Worm (Caenorhabditis elegans): ENCODE measurements around the gene dhs-15.

dhs-15 gene

DNA sequence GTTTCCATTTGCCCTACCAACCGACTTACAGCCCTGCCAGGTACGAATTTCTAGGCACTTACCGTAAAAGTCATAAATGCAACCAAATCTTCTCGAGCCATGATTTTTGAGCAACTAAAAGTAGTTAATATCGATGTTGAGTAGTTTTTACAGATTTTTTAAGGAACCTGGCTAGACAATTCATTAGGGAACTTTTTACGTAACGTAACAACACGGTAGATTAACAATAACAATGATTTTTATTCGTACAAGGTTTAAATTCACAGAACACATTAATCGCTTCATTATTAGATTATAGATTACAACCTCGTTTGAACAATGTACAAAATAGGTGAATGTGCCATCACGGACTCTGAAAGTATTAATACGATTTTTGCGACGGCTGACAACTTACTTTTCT lies 16.6 kb downstream of the dhs-15 start, which contains the start of gene srx-26:
TSS of gene srx-26 (minus strand) at position 101 of the 400 bp plus-strand sequence.
- TF ChIP-seq elt-2 (tag; optimal IDR thresholded peaks at IDR 0.05) (no peak), tbx-2 (tag; optimal IDR thresholded peaks at IDR 0.05) (no peak), ama-1 (optimal IDR thresholded peaks at IDR 0.05) (no peak)

DNA sequence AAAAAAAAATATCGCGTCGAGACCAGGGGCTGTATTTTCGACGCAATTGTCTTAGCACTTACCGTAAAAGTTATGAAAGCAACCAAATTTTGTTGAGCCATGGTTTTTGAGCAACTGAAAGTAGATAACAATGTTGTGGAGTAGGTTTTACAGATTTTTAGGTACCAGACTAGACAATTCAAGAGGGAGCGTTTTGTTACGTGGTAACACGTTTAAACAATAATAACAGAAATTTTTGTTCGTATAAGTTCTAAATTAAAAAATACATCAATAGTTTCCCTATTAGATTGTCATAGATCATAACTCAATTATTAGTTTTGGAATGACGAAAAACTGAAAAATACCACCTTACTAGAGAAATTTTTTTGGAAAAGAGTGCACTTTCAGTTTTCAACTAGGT lies 19.6 kb downstream of the dhs-15 start, which contains the start of gene srx-24:
TSS of gene srx-24 (minus strand) at position 101 of the 400 bp plus-strand sequence.
- TF ChIP-seq sea-2 (GFP tag; optimal IDR thresholded peaks at IDR 0.05) (no peak), fos-1 (tag; optimal IDR thresholded peaks at IDR 0.05) (no peak), fkh-2 (tag; optimal IDR thresholded peaks at IDR 0.05) (no peak), elt-2 (tag; optimal IDR thresholded peaks at IDR 0.05) (no peak), nfya-1 (tag; optimal IDR thresholded peaks at IDR 0.05; ENCODE audit: insufficient read depth) (no peak), ztf-4 (tag; optimal IDR thresholded peaks at IDR 0.05) (no peak), snpc-4 (tag; optimal IDR thresholded peaks at IDR 0.05) (no peak), egl-5 (tag; optimal IDR thresholded peaks at IDR 0.05) (no peak), jun-1 (tag; optimal IDR thresholded peaks at IDR 0.05) (no peak), nhr-25 (tag; optimal IDR thresholded peaks at IDR 0.05) (no peak), elt-3 (tag; optimal IDR thresholded peaks at IDR 0.05) (no peak), mml-1 (tag; optimal IDR thresholded peaks at IDR 0.05) (no peak), ceh-16 (tag; optimal IDR thresholded peaks at IDR 0.05) (no peak), nhr-28 (tag; optimal IDR thresholded peaks at IDR 0.05) (no peak), elt-1 (tag; optimal IDR thresholded peaks at IDR 0.05) (no peak)

DNA sequence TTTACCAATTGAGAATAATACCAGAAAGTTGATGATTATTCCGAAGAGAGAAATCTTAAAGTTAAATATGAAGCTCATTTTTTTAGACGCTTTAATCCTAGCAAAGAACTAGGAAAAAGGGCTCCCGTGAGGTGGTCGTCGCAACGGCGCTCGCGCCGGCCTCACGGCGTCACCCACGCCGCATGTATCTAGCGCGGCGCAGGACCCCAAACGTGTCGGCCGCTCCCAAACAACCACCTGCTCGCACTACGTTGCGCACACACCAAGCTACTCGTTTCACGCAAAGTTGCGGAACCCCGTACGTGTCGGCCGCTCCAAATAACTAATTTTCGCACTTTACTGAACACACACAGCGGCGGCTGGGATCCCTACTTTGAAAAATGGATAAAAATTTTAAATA lies 23.2 kb downstream of the dhs-15 start:
- TF ChIP-seq ztf-4 (tag; optimal IDR thresholded peaks at IDR 0.05) (no peak), nfya-1 (tag; optimal IDR thresholded peaks at IDR 0.05; ENCODE audit: insufficient read depth) (no peak), lin-15B (tag; optimal IDR thresholded peaks at IDR 0.05) (no peak), nhr-67 (tag; optimal IDR thresholded peaks at IDR 0.05) (no peak), elt-2 (tag; optimal IDR thresholded peaks at IDR 0.05) (no peak), sea-2 (GFP tag; optimal IDR thresholded peaks at IDR 0.05) (no peak), ZK546.5 (tag; optimal IDR thresholded peaks at IDR 0.05) (no peak), egl-5 (tag; optimal IDR thresholded peaks at IDR 0.05) (no peak), nhr-237 (tag; optimal IDR thresholded peaks at IDR 0.05) (no peak)

DNA sequence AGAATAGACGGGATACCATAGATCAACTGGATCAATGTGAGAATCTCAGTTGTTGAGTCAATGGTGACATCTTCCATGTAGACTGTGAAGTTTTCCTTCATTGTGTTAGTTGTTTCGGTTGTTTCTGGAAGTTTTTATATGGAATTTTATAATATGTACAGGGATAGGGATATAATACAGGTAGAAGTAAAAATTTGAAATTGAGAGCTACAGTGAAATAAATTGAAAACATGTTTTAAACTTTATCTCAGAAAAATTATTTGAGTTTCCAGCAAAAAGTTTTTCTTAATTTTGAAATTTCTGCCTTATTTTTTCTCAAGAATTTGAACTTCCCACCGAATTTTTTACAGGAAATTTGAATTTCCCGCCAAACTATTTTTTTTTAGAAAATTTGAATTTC lies 27.4 kb downstream of the dhs-15 start, which contains the start of gene srg-62:
TSS of gene srg-62 (minus strand) at position 101 of the 400 bp plus-strand sequence.
- no peak for TF ChIP-seq nhr-25 (tag; optimal IDR thresholded peaks at IDR 0.05)
- TF ChIP-seq elt-1 (tag; optimal IDR thresholded peaks at IDR 0.05), result no peak
- no peak for TF ChIP-seq mml-1 (tag; optimal IDR thresholded peaks at IDR 0.05)
- TF ChIP-seq jun-1 (tag; optimal IDR thresholded peaks at IDR 0.05), result no peak
- no peak for TF ChIP-seq hmg-11 (tag; optimal IDR thresholded peaks at IDR 0.05)
- TF ChIP-seq snpc-4 (tag; optimal IDR thresholded peaks at IDR 0.05), result no peak

DNA sequence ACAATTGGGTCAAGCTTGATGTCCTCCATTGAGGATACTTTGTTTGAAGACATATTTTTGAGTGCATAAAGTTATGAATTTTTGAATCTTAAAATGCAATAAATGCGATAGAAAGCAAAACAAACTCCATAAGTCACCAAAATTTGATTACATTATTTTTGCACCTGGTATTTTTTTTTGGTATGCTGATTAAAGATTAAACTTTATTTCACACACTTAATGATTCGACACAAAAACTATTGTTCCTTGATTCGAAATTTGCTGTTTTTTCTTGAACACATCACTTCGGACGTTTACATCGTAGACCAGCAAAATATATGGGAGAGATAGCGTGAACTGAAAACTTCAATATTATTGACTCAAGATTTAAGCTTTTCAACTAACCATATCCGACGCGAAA lies 29.4 kb downstream of the dhs-15 start, which contains the start of gene srg-61:
TSS of gene srg-61 (minus strand) at position 101 of the 400 bp plus-strand sequence.
- no peak for TF ChIP-seq ceh-16 (tag; optimal IDR thresholded peaks at IDR 0.05)
- TF ChIP-seq nhr-237 (tag; optimal IDR thresholded peaks at IDR 0.05), result no peak

DNA sequence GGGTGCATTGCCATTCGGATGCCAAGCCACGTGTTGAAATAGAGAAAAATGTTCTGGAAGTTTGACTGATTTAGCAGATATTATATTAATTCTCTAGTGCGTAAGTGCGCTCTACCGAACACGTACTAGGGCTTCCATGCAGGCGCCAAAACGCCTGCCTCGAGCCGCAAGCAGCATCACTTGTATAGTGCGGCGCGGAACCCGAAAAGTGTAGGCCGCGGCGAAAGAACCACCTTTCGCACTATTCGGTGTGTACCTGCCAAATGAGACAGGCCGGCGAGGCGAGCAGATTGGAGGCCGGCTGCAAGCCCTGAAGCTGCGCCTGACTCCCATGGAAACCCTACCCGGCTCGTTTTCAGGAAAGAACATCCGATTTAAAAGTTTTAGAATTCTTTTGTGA lies 30.0 kb downstream of the dhs-15 start:
- TF ChIP-seq nhr-25 (tag; optimal IDR thresholded peaks at IDR 0.05) (no peak), ztf-4 (tag; optimal IDR thresholded peaks at IDR 0.05) (no peak), fkh-2 (tag; optimal IDR thresholded peaks at IDR 0.05) (no peak), ZK546.5 (tag; optimal IDR thresholded peaks at IDR 0.05) (no peak), jun-1 (tag; optimal IDR thresholded peaks at IDR 0.05) (no peak), ceh-82 (tag; optimal IDR thresholded peaks at IDR 0.05) (no peak), egl-27 (tag; optimal IDR thresholded peaks at IDR 0.05) (no peak), tbx-2 (tag; optimal IDR thresholded peaks at IDR 0.05) (no peak), elt-2 (tag; optimal IDR thresholded peaks at IDR 0.05) (no peak), nfya-1 (tag; optimal IDR thresholded peaks at IDR 0.05; ENCODE audit: insufficient read depth) (no peak), nhr-76 (tag; optimal IDR thresholded peaks at IDR 0.05) (no peak), nhr-28 (tag; optimal IDR thresholded peaks at IDR 0.05) (no peak)

- no peak for TF ChIP-seq ceh-28 (tag; optimal IDR thresholded peaks at IDR 0.05)
These were observed 31.5 kb downstream of the dhs-15 start, which contains the start of gene srg-56 for ce11 chrV:2738174-2738573. Gene srg-56, minus strand, starts transcription at chrV:2738274.

DNA sequence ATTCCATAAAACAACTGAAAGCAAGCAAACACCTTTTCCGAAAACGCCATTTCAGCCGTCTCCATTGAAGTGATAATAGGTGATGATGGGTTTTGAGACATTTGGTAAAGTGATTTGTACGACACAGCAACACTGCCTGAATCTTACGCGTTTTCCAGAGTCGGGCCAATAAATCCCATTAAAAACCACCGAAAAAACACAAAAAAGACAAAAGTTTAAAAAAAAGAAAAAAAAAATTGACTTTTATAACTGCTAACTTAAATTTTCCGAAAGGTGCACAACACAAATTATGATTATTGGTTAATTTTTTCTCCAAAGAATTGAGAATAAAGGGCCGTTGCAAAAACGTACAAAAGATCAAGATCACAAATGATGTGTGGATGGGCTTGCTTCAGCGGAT lies 35.3 kb downstream of the dhs-15 start, which contains the start of gene srg-57:
TSS of gene srg-57 (minus strand) at position 101 of the 400 bp plus-strand sequence.
- no peak for TF ChIP-seq egl-27 (tag; optimal IDR thresholded peaks at IDR 0.05)
- no peak for TF ChIP-seq jun-1 (tag; optimal IDR thresholded peaks at IDR 0.05)
